Worm (Caenorhabditis elegans) whole organism, L3 larva: ENCODE data around the gene F17C8.7.
A peak's percentile ranks its signal among the peaks of the same experiment; 100 is the strongest.

Experiments
- ZK546.5 ChIP-seq: sonication (generic microtip); optimal IDR thresholded peaks from 2 replicates; lab custom pipeline; 2017; ENCODE audit warnings: missing biosample characterization, missing genetic modification characterization
- aly-2 ChIP-seq: fragments of 150-350 bp; optimal IDR thresholded peaks from 2 replicates; lab custom pipeline; 2014; ENCODE audit warnings: missing biosample characterization, missing genetic modification characterization
- ama-1 ChIP-seq: fragments of 150-350 bp; optimal IDR thresholded peaks from 2 replicates; lab custom pipeline; 2018
- ceh-16 ChIP-seq: sonication (generic microtip); optimal IDR thresholded peaks from 2 replicates; lab custom pipeline; 2017; ENCODE audit warnings: missing biosample characterization, missing genetic modification characterization
- ceh-28 ChIP-seq: fragments of 150-350 bp; optimal IDR thresholded peaks from 2 replicates; lab custom pipeline; 2014; ENCODE audit warnings: missing biosample characterization, missing genetic modification reagents, missing genetic modification characterization
- ceh-82 ChIP-seq: fragments of 150-350 bp; optimal IDR thresholded peaks from 2 replicates; lab custom pipeline; 2014; ENCODE audit warnings: missing biosample characterization, missing genetic modification characterization
- ceh-9 ChIP-seq: sonication (generic microtip); optimal IDR thresholded peaks from 2 replicates; lab custom pipeline; 2018; ENCODE audit warnings: missing biosample characterization, missing genetic modification characterization
- daf-12 ChIP-seq: fragments of 150-350 bp; optimal IDR thresholded peaks from 2 replicates; lab custom pipeline; 2014; ENCODE audit warnings: missing biosample characterization, missing genetic modification reagents, missing genetic modification characterization
- egl-27 ChIP-seq: sonication (generic microtip); optimal IDR thresholded peaks from 4 replicates; lab custom pipeline; 2017; ENCODE audit warnings: missing biosample characterization, missing genetic modification reagents, missing genetic modification characterization
- egl-5 ChIP-seq: fragments of 150-350 bp; optimal IDR thresholded peaks from 2 replicates; lab custom pipeline; 2017; ENCODE audit warnings: missing biosample characterization, missing genetic modification reagents, missing genetic modification characterization, inconsistent platforms
- elt-1 ChIP-seq: fragments of 150-350 bp; optimal IDR thresholded peaks from 2 replicates; lab custom pipeline; 2014; ENCODE audit warnings: missing biosample characterization, missing genetic modification characterization
- elt-2 ChIP-seq: sonication (generic microtip); optimal IDR thresholded peaks from 2 replicates; lab custom pipeline; 2016; ENCODE audit warnings: missing genetic modification reagents, mild to moderate bottlenecking, missing genetic modification characterization, missing compliant biosample characterization
- elt-3 ChIP-seq, 3 experiments: fragments of 150-350 bp in 1 of 3; sonication (generic microtip) in 2 of 3; optimal IDR thresholded peaks; 2 replicates in 2 of 3; 4 replicates in 1 of 3; lab custom pipeline; 2014 to 2017; ENCODE audit warnings: missing biosample characterization in 3 of 3, missing genetic modification characterization in 3 of 3
- eor-1 ChIP-seq, 2 experiments: fragments of 150-350 bp; optimal IDR thresholded peaks; 2 replicates each; lab custom pipeline; 2014 to 2018; ENCODE audit warnings: missing biosample characterization in 2 of 2, missing genetic modification characterization in 2 of 2
- fkh-10 ChIP-seq: sonication (generic microtip); optimal IDR thresholded peaks from 2 replicates; lab custom pipeline; 2017; ENCODE audit warnings: missing biosample characterization, missing genetic modification reagents, missing genetic modification characterization
- fkh-2 ChIP-seq: fragments of 150-350 bp; optimal IDR thresholded peaks from 2 replicates; lab custom pipeline; 2014; ENCODE audit warnings: missing biosample characterization, missing genetic modification reagents, missing genetic modification characterization
- fos-1 ChIP-seq: fragments of 150-350 bp; optimal IDR thresholded peaks from 2 replicates; lab custom pipeline; 2014; ENCODE audit warnings: missing biosample characterization, missing genetic modification characterization
- hmg-11 ChIP-seq: sonication (generic microtip); optimal IDR thresholded peaks from 2 replicates; lab custom pipeline; 2016; ENCODE audit warnings: missing genetic modification characterization, missing compliant biosample characterization
- jun-1 ChIP-seq: fragments of 150-350 bp; optimal IDR thresholded peaks from 2 replicates; lab custom pipeline; 2014; ENCODE audit warnings: missing biosample characterization, missing genetic modification reagents, missing genetic modification characterization
- lin-39 ChIP-seq: fragments of 150-350 bp; optimal IDR thresholded peaks from 2 replicates; lab custom pipeline; 2018; ENCODE audit warnings: missing biosample characterization, missing genetic modification reagents, missing genetic modification characterization
- lsy-12 ChIP-seq: sonication (generic microtip); optimal IDR thresholded peaks from 2 replicates; lab custom pipeline; 2016; ENCODE audit warnings: mild to moderate bottlenecking, missing genetic modification characterization, missing compliant biosample characterization
- mdl-1 ChIP-seq: fragments of 150-350 bp; optimal IDR thresholded peaks from 2 replicates; lab custom pipeline; 2014; ENCODE audit warnings: missing biosample characterization, missing genetic modification characterization
- mml-1 ChIP-seq: fragments of 150-350 bp; sonication (generic microtip); optimal IDR thresholded peaks from 3 replicates; lab custom pipeline; 2014; ENCODE audit warnings: missing biosample characterization, missing genetic modification characterization
- nfya-1 ChIP-seq: sonication (generic microtip); optimal IDR thresholded peaks from 2 replicates; lab custom pipeline; 2017; ENCODE audit warnings: missing genetic modification characterization, mild to moderate bottlenecking, missing compliant biosample characterization, antibody characterized with exemption, moderate library complexity; ENCODE audit not compliant: insufficient read depth
- nhr-11 ChIP-seq: fragments of 150-350 bp; optimal IDR thresholded peaks from 2 replicates; lab custom pipeline; 2014; ENCODE audit warnings: missing biosample characterization, missing genetic modification characterization
- nhr-12 ChIP-seq: fragments of 150-350 bp; optimal IDR thresholded peaks from 2 replicates; lab custom pipeline; 2014; ENCODE audit warnings: missing biosample characterization, missing genetic modification characterization
- nhr-23 ChIP-seq: fragments of 150-350 bp; optimal IDR thresholded peaks from 2 replicates; lab custom pipeline; 2014; ENCODE audit warnings: missing biosample characterization, missing genetic modification reagents, missing genetic modification characterization
- nhr-237 ChIP-seq: fragments of 150-350 bp; optimal IDR thresholded peaks from 2 replicates; lab custom pipeline; 2014; ENCODE audit warnings: missing biosample characterization, missing genetic modification characterization
- nhr-25 ChIP-seq: sonication (generic microtip); optimal IDR thresholded peaks from 2 replicates; lab custom pipeline; 2017; ENCODE audit warnings: missing biosample characterization, missing genetic modification characterization
- nhr-28 ChIP-seq: fragments of 150-350 bp; optimal IDR thresholded peaks from 2 replicates; lab custom pipeline; 2014; ENCODE audit warnings: missing biosample characterization, missing genetic modification characterization
- nhr-43 ChIP-seq: sonication (generic microtip); optimal IDR thresholded peaks from 2 replicates; lab custom pipeline; 2016; ENCODE audit warnings: mild to moderate bottlenecking, missing genetic modification characterization, missing compliant biosample characterization; ENCODE audit not compliant: poor library complexity, severe bottlenecking
- nhr-67 ChIP-seq: fragments of 150-350 bp; optimal IDR thresholded peaks from 2 replicates; lab custom pipeline; 2014; ENCODE audit warnings: missing biosample characterization, missing genetic modification characterization
- nhr-76 ChIP-seq: fragments of 150-350 bp; sonication (generic microtip); optimal IDR thresholded peaks from 5 replicates; lab custom pipeline; 2014; ENCODE audit warnings: missing biosample characterization, missing genetic modification characterization
- nhr-77 ChIP-seq: fragments of 150-350 bp; optimal IDR thresholded peaks from 2 replicates; lab custom pipeline; 2014; ENCODE audit warnings: missing biosample characterization, missing genetic modification characterization
- pha-4 ChIP-seq: fragments of 150-350 bp; optimal IDR thresholded peaks from 2 replicates; lab custom pipeline; 2014; ENCODE audit warnings: missing biosample characterization, missing genetic modification reagents, missing genetic modification characterization
- pqm-1 ChIP-seq: fragments of 150-350 bp; optimal IDR thresholded peaks from 2 replicates; lab custom pipeline; 2017; ENCODE audit warnings: missing biosample characterization, missing genetic modification characterization, inconsistent platforms
- sea-2 ChIP-seq: fragments of 150-350 bp; sonication (generic microtip); optimal IDR thresholded peaks from 4 replicates; lab custom pipeline; 2014; ENCODE audit warnings: missing biosample characterization, missing genetic modification reagents, missing genetic modification characterization
- skn-1 ChIP-seq: fragments of 150-350 bp; optimal IDR thresholded peaks from 2 replicates; lab custom pipeline; 2014; ENCODE audit warnings: missing biosample characterization, missing genetic modification characterization
- snpc-4 ChIP-seq: fragments of 150-350 bp; optimal IDR thresholded peaks from 2 replicates; lab custom pipeline; 2014; ENCODE audit warnings: missing biosample characterization, missing genetic modification characterization
- tbx-2 ChIP-seq: sonication (generic microtip); optimal IDR thresholded peaks from 2 replicates; lab custom pipeline; 2016; ENCODE audit warnings: mild to moderate bottlenecking, missing genetic modification characterization, missing compliant biosample characterization
- unc-39 ChIP-seq: sonication (generic microtip); optimal IDR thresholded peaks from 4 replicates; lab custom pipeline; 2017; ENCODE audit warnings: missing biosample characterization, missing genetic modification characterization
- unc-62 ChIP-seq: fragments of 150-350 bp; sonication (generic microtip); optimal IDR thresholded peaks from 4 replicates; lab custom pipeline; 2014; ENCODE audit warnings: missing biosample characterization, missing genetic modification reagents, missing genetic modification characterization
- zag-1 ChIP-seq: fragments of 150-350 bp; optimal IDR thresholded peaks from 2 replicates; lab custom pipeline; 2014; ENCODE audit warnings: missing biosample characterization, missing genetic modification characterization
- ztf-11 ChIP-seq: fragments of 150-350 bp; optimal IDR thresholded peaks from 2 replicates; lab custom pipeline; 2014; ENCODE audit warnings: missing biosample characterization, missing genetic modification characterization
- ztf-4 ChIP-seq: fragments of 150-350 bp; optimal IDR thresholded peaks from 2 replicates; lab custom pipeline; 2014; ENCODE audit warnings: missing biosample characterization, missing genetic modification characterization

F17C8.7 gene

DNA sequence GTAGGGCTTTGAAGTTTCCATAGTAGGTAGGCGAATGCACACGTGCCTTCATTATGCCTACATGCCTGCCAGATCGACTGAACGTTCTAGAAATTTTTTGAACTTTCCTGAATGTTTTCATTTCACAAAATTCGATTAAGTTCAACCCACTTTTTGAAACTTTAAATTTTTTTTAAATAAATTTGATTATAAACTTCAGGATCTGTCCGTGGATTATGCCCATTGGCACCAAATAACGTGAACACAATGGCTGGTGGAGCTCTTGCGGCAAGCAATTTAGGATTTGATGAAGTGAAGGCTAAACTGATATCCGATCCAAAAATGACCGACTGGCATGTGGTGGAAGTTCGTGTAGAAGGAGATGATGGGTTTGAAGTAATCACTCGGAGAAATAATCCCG is at the start of gene F17C8.7:
F17C8.7 (plus strand) TSS at position 301 of the 400 bp plus-strand sequence.
- TF ChIP-seq aly-2 (tag; lab: Kevin White, UChicago) (no peak), mdl-1 (tag; lab: Kevin White, UChicago) (no peak)

DNA sequence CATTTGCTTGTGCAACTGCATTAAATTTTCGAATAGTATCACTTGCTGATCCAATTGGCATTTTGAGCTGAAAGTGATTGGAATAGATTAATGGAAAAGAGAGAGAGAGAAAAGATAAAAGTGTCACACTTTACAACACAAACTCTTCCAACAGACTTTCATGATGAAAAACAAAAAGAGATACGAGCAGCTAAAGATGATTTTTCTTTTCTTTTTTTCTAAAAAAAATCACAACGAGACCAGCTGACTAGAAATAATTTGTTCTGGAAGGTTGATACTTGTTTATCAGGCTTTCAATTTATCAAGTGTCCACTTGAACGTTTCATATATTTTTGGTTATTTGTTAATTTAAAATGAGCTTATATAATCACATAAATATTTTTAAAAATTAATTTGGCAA is 48.4 kb upstream of the F17C8.7 start:
- no peak for TF ChIP-seq ztf-4 (tag; lab: Kevin White, UChicago)
- TF ChIP-seq daf-12 (tag; lab: Kevin White, UChicago), result no peak
- no peak for TF ChIP-seq eor-1 (tag; optimal IDR thresholded peaks at IDR 0.05; lab: Kevin White, UChicago)
- TF ChIP-seq nhr-28 (tag; lab: Kevin White, UChicago), result no peak
- TF ChIP-seq hmg-11 (tag; lab: Kevin White, UChicago), result no peak

DNA sequence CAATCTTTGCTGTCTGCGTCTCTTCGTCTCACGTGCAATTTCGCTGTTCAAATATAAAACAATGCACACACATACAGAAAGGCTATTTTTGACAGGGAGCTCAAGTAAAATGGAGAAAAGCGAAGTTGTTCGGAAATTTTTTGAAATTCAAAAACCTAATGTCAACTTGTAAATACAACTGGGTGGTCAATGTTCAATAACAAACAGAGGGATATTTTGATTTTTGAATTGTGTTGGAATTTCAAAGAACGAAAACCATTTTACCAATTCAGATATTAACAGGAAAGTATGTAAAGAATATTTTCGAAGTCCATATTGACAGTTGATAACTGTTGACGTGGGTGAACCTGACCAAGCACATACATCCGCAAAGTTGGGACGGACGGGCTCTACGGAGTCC is 47.2 kb upstream of the F17C8.7 start, which contains the start of gene tag-243:
tag-243 (minus strand) TSS at position 101 of the 400 bp plus-strand sequence.
- TF ChIP-seq nhr-67 (tag; lab: Kevin White, UChicago), result no peak
- TF ChIP-seq pha-4 (tag; lab: Kevin White, UChicago), result peak; percentile 19

DNA sequence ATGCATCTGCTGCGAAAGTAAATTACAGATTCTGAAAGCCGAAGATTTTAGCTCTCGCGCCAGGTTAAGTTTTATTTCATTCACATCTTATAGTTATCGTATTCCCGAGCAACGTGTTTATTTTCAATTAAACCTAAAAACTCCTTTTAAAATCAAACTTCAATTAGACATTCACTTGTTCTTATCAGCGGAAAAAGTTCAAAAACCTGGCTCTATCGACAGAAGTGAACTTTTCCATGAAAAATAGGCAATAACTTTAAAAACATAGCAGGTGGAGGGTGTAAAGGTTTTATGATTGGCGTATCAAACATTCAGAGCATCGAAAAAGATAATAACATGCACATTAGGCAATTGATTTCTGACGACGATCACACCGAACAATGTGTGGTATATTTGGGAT is 46.6 kb upstream of the F17C8.7 start, which contains the start of gene ppat-1:
ppat-1 (plus strand) TSS at position 316 of the 400 bp plus-strand sequence.
- TF ChIP-seq nhr-25 (no peak), elt-2 (tag; lab: Kevin White, UChicago) (peak; percentile 41)
- TF ChIP-seq, all 47 proteins: peak for 1

DNA sequence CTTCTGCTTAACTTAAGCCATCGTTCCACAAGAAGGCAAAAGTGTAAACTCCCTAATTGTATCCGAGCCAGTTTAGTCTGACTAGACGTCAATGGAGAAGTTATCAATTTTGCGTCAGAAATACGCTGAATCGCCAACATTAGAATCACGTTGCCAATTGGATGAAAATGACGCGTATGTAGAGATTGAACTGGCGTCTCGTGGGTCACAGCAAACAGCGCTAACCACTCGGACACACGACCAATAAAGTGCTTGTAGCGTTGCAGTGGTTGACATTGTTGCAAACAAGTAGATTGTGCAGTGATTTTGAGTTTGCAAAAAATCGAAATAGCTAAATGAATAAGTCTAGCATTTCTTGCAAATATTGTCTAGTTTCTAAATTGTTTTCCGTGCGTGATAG is 45.9 kb upstream of the F17C8.7 start:
- TF ChIP-seq unc-39 (tag; lab: Kevin White, UChicago) (no peak), pqm-1 (tag; lab: Kevin White, UChicago) (peak; percentile 38), skn-1 (tag; lab: Kevin White, UChicago) (peak; percentile 79), nhr-67 (tag; lab: Kevin White, UChicago) (no peak), nhr-43 (tag; lab: Kevin White, UChicago) (peak; percentile 90), nhr-237 (tag; lab: Kevin White, UChicago) (no peak), sea-2 (GFP tag; lab: Kevin White, UChicago) (no peak), nhr-12 (tag; lab: Kevin White, UChicago) (no peak), tbx-2 (tag; lab: Kevin White, UChicago) (peak; percentile 57), nhr-76 (peak; percentile 20), snpc-4 (tag; lab: Kevin White, UChicago) (no peak), mml-1 (tag; lab: Kevin White, UChicago) (no peak), ztf-11 (no peak), aly-2 (tag; lab: Kevin White, UChicago) (no peak), pha-4 (tag; lab: Kevin White, UChicago) (peak; percentile 81), nhr-77 (tag; lab: Kevin White, UChicago) (no peak), eor-1 (tag; optimal IDR thresholded peaks at IDR 0.05; lab: Kevin White, UChicago) (no peak), elt-1 (tag; lab: Kevin White, UChicago) (no peak), lin-39 (tag; lab: Kevin White, UChicago) (peak; percentile 89), zag-1 (tag; lab: Kevin White, UChicago) (no peak), unc-62 (GFP tag; lab: Kevin White, UChicago) (no peak), nhr-28 (tag; lab: Kevin White, UChicago) (no peak), ceh-82 (tag; lab: Kevin White, UChicago) (no peak), egl-5 (tag; lab: Kevin White, UChicago) (peak; percentile 29), lsy-12 (tag; lab: Kevin White, UChicago) (peak; percentile 43), hmg-11 (tag; lab: Kevin White, UChicago) (no peak), ceh-28 (tag; lab: Kevin White, UChicago) (no peak), nhr-11 (tag; lab: Kevin White, UChicago) (no peak), egl-27 (tag; lab: Kevin White, UChicago) (peak; percentile 60), ceh-9 (tag; lab: Kevin White, UChicago) (no peak), fkh-2 (tag; lab: Kevin White, UChicago) (no peak), mdl-1 (tag; lab: Kevin White, UChicago) (peak; percentile 26), ceh-16 (tag; lab: Kevin White, UChicago) (no peak), fkh-10 (GFP tag; lab: Kevin White, UChicago) (no peak), fos-1 (no peak), ZK546.5 (tag; lab: Kevin White, UChicago) (no peak), nhr-23 (tag; lab: Kevin White, UChicago) (no peak), ama-1 (lab: Kevin White, UChicago) (peak; percentile 42), nfya-1 (peak; percentile 73), elt-2 (tag; lab: Kevin White, UChicago) (peak; percentile 52), jun-1 (tag; lab: Kevin White, UChicago) (peak; percentile 56), elt-3 (tag; optimal IDR thresholded peaks at IDR 0.05; lab: Kevin White, UChicago) (peak in 1 of 3 experiments; percentile 65)
